Worm (Caenorhabditis elegans): ENCODE data around the gene dpy-31.

ce11 chrIII:7159246-7159645 is 42.8 kb upstream of the dpy-31 start:
- TF ChIP-seq skn-1 (tag; optimal IDR thresholded peaks at IDR 0.05) (no peak), nhr-11 (tag; optimal IDR thresholded peaks at IDR 0.05) (no peak), aly-2 (tag; optimal IDR thresholded peaks at IDR 0.05) (no peak), jun-1 (tag; optimal IDR thresholded peaks at IDR 0.05) (no peak), ceh-9 (tag; optimal IDR thresholded peaks at IDR 0.05) (no peak), nhr-77 (tag; optimal IDR thresholded peaks at IDR 0.05) (no peak), nhr-76 (tag; optimal IDR thresholded peaks at IDR 0.05) (no peak), elt-1 (tag; optimal IDR thresholded peaks at IDR 0.05) (no peak), elt-2 (tag; optimal IDR thresholded peaks at IDR 0.05) (no peak), snpc-4 (tag; optimal IDR thresholded peaks at IDR 0.05) (no peak), nhr-28 (tag; optimal IDR thresholded peaks at IDR 0.05) (no peak), nhr-237 (tag; optimal IDR thresholded peaks at IDR 0.05) (no peak), pha-4 (tag; optimal IDR thresholded peaks at IDR 0.05) (no peak)

All from whole organism, L3 larva.